Fruit fly (Drosophila melanogaster) Kc167 (cell line): ENCODE measurements around the gene CG42305.

Source experiments
- Myc ChIP-seq: fragments of >200 bp; optimal IDR thresholded peaks from 2 replicates; lab custom pipeline; 2017; ENCODE audit warnings: missing external identifiers
- Sin3A ChIP-seq: fragments of >200 bp; optimal IDR thresholded peaks from 2 replicates; lab custom pipeline; 2018; ENCODE audit warnings: missing external identifiers
- h ChIP-seq: fragments of >200 bp; optimal IDR thresholded peaks from 3 replicates; lab custom pipeline; 2018; ENCODE audit warnings: missing external identifiers
- insv ChIP-seq: fragments of >200 bp; optimal IDR thresholded peaks from 3 replicates; lab custom pipeline; 2018; ENCODE audit warnings: missing external identifiers
- psq ChIP-seq: fragments of >200 bp; optimal IDR thresholded peaks from 2 replicates; lab custom pipeline; 2017; ENCODE audit warnings: missing external identifiers
- ttk ChIP-seq: sonication (Bioruptor generic); optimal IDR thresholded peaks from 2 replicates; lab custom pipeline; 2017; ENCODE audit warnings: missing external identifiers

Gene CG42305

dm6 chr2L:18785026-18785600, 27.3 kb upstream of the CG42305 start:
- TF ChIP-seq Sin3A = no peak
- TF ChIP-seq insv (lab: Kevin White, UChicago) = no peak
- TF ChIP-seq ttk (lab: Kevin White, UChicago) = no peak
- no peak for TF ChIP-seq psq (lab: Kevin White, UChicago)
- no peak for TF ChIP-seq h
- no peak for TF ChIP-seq Myc (lab: Kevin White, UChicago)

- TF ChIP-seq ttk (lab: Kevin White, UChicago) = no peak
- TF ChIP-seq Sin3A = no peak
- no peak for TF ChIP-seq Myc (lab: Kevin White, UChicago)
- TF ChIP-seq insv (lab: Kevin White, UChicago) = no peak
- no peak for TF ChIP-seq psq (lab: Kevin White, UChicago)
- no peak for TF ChIP-seq h
Observed at dm6 chr2L:18787415-18787989, 24.9 kb upstream of the CG42305 start.

- TF ChIP-seq psq (lab: Kevin White, UChicago) (no peak), ttk (lab: Kevin White, UChicago) (no peak), h (no peak), Myc (lab: Kevin White, UChicago) (no peak), Sin3A (no peak), insv (lab: Kevin White, UChicago) (no peak)
Observed at dm6 chr2L:18788953-18789352, 23.5 kb upstream of the CG42305 start.

- TF ChIP-seq Sin3A = no peak
- no peak for TF ChIP-seq psq (lab: Kevin White, UChicago)
- TF ChIP-seq ttk (lab: Kevin White, UChicago) = no peak
- TF ChIP-seq Myc (lab: Kevin White, UChicago) = no peak
- no peak for TF ChIP-seq insv (lab: Kevin White, UChicago)
- no peak for TF ChIP-seq h
Observed at dm6 chr2L:18789773-18790385, 22.6 kb upstream of the CG42305 start.

dm6 chr2L:18792806-18793205, 19.6 kb upstream of the CG42305 start, which contains the start of gene ham:
Gene ham, minus strand, starts transcription at chr2L:18792906.
- TF ChIP-seq psq (lab: Kevin White, UChicago) = no peak
- TF ChIP-seq h = no peak
- TF ChIP-seq Myc (lab: Kevin White, UChicago) = no peak
- TF ChIP-seq ttk (lab: Kevin White, UChicago) = no peak
- TF ChIP-seq Sin3A = no peak
- TF ChIP-seq insv (lab: Kevin White, UChicago) = no peak

- TF ChIP-seq ttk (lab: Kevin White, UChicago) = no peak
- no peak for TF ChIP-seq insv (lab: Kevin White, UChicago)
- TF ChIP-seq h = no peak
- no peak for TF ChIP-seq psq (lab: Kevin White, UChicago)
- TF ChIP-seq Sin3A = no peak
- TF ChIP-seq Myc (lab: Kevin White, UChicago) = no peak
Observed at dm6 chr2L:18793243-18793642, 19.2 kb upstream of the CG42305 start.

- TF ChIP-seq Sin3A = no peak
- peak; percentile 67 for TF ChIP-seq insv (lab: Kevin White, UChicago)
Observed at dm6 chr2L:18795917-18796402, 16.5 kb upstream of the CG42305 start.

dm6 chr2L:18796446-18796845, 16.0 kb upstream of the CG42305 start:
- no peak for TF ChIP-seq h
- no peak for TF ChIP-seq Sin3A
- no peak for TF ChIP-seq insv (lab: Kevin White, UChicago)
- no peak for TF ChIP-seq Myc (lab: Kevin White, UChicago)
- TF ChIP-seq ttk (lab: Kevin White, UChicago) = no peak
- TF ChIP-seq psq (lab: Kevin White, UChicago) = no peak

dm6 chr2L:18801704-18802103, 10.7 kb upstream of the CG42305 start:
- TF ChIP-seq insv (lab: Kevin White, UChicago) (no peak), ttk (lab: Kevin White, UChicago) (no peak), Sin3A (no peak), h (no peak), psq (lab: Kevin White, UChicago) (no peak), Myc (lab: Kevin White, UChicago) (no peak)

dm6 chr2L:18805247-18805636, 7.2 kb upstream of the CG42305 start, which contains the start of gene CG43814:
Gene CG43814, minus strand, starts transcription at chr2L:18805347.
- TF ChIP-seq h = no peak
- TF ChIP-seq Sin3A = no peak

- TF ChIP-seq insv (lab: Kevin White, UChicago) = no peak
Observed at dm6 chr2L:18805637-18806403, 6.6 kb upstream of the CG42305 start.

- TF ChIP-seq psq (lab: Kevin White, UChicago) (no peak), Sin3A (no peak), ttk (lab: Kevin White, UChicago) (no peak), insv (lab: Kevin White, UChicago) (no peak), h (no peak), Myc (lab: Kevin White, UChicago) (no peak)
Observed at dm6 chr2L:18808754-18809329, 3.6 kb upstream of the CG42305 start.
